Worm (Caenorhabditis elegans) whole organism, L4 larva: ENCODE data around the gene F41E6.5.

Source experiments
- mxl-2 ChIP-seq: fragments of 200-800 bp; sonication (Bioruptor generic); conservative IDR thresholded peaks from 2 replicates; pipeline ENCODE4 v1.3.6; 2022; ENCODE audit warnings: missing genetic modification reagents, missing genetic modification characterization, missing compliant biosample characterization
- nhr-237 ChIP-seq: sonication (generic microtip); optimal IDR thresholded peaks from 2 replicates; lab custom pipeline; 2017; ENCODE audit warnings: missing biosample characterization, missing genetic modification characterization
- nhr-77 ChIP-seq: fragments of 150-350 bp; optimal IDR thresholded peaks from 2 replicates; lab custom pipeline; 2014; ENCODE audit warnings: missing biosample characterization, missing genetic modification characterization

DNA sequence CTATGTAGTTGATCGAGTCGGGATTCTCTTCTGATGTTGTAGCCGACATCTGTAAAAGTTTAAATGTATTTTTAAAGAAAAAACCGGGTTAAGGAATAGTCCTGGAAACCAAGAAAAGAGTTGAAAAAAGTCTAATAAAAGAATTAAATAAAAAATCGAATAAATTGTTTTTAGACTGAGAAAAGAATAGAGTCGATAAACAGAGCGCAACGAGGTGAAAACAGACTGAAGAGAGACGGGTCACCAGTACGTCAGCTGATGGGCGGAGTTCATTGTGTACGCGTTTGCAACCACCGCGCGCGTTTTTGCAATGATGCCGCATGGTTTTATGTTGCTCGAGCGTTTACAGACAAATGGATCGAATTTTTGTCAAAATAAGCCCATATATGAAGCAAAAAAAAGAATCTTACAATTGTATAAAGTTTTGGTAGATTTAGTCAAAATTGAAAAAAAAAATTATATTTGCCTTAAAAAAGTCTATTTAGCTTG is 28.0 kb downstream of the F41E6.5 start, which contains the start of gene atg-18:
- TF ChIP-seq nhr-77 (tag; lab: Kevin White, UChicago) (peak; percentile 43), mxl-2 (GFP tag; lab: Robert Waterston, UW) (no peak), nhr-237 (tag; lab: Kevin White, UChicago) (no peak)
